Fruit fly (Drosophila melanogaster): Measurements from ENCODE around the gene knk.

knk gene

DNA sequence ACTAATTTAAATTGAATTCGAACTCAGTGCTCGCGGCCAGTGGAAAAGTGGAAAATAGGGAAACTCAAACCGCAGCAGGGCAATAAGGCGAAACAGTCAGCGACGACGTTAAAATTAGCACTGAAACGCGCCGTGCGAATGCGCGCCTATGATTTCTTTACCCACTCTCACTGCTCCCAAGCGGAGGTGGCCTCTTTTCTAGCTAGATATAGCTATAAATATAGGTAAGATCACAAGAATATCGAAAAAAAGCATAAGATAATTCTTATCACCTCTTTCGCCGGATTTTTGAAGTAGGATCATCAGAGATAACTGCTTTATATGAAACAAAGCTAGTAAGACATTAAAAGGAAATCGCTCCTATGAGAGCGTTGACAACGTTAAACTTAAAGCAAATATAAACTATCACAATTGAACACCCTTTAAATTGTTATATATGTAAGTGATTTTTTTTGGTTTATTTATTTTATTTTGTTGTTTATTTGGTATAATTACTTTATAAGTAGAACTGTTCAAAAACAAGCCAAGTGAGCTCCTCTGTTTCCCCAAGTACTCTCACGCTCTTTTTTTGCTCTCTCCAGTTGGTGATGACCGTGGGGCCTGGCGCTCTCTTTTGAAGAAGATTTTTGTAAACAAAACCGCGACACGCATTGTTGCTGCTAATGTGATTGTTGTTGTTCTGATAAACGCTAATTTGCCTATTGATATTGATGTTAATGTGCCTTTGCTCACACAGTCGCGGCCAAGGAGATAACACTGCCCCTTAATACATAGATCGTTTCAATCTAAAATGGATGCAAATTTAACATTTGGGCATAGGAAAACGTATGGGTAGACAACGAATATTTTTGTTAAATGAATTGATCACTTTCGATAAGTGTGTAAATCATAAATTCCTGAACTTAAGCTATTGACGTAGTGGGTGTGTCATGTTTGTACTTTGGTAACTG lies 14.5 kb upstream of the knk start, which contains the start of gene tws (continued):
- TF ChIP-seq mirr (GFP tag; optimal IDR thresholded peaks at IDR 0.05) (peak; percentile 83), gsb-n (tag; optimal IDR thresholded peaks at IDR 0.05) (no peak), CG11398 (GFP tag; optimal IDR thresholded peaks at IDR 0.05) (no peak), TFAM (GFP tag; optimal IDR thresholded peaks at IDR 0.05) (no peak), Atf6 (GFP tag; IDR thresholded peaks at IDR 0.05) (peak; percentile 74), CG10565 (GFP tag; optimal IDR thresholded peaks at IDR 0.05) (no peak), CG1024 (GFP tag; IDR thresholded peaks at IDR 0.05) (0 out of 2 replicates have a peak, but pooled peaks have one; percentile 12)

DNA sequence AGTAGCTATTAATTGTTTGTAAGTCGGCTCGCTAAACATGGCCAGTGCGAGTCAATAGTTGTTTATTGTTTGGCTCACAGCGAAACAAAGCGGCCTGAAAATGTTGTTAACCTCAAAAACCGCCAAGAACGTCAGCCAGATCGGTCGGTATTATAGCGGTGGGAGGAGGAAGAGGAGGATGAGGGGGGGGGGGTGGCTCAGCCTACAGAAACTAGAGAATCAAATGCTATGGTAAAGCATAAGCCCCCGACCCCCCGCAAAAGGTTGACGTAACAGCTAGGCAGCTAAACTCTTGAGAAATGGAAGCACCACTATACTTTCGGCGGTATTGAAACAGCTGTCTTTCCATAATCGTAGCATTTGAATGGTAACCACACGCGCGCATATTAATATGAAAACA lies 13.4 kb upstream of the knk start:
- TF ChIP-seq CG8290 (GFP tag; optimal IDR thresholded peaks at IDR 0.05) (no peak), CG8290 (tag; optimal IDR thresholded peaks at IDR 0.05) (peak in 1 of 2 experiments; percentile 30), eyg (GFP tag; optimal IDR thresholded peaks at IDR 0.05) (no peak), CG18262 (tag; optimal IDR thresholded peaks at IDR 0.05) (no peak), chinmo (GFP tag; IDR thresholded peaks at IDR 0.05; ENCODE audit: partially characterized antibody) (peak; percentile 58; the same call in 1 of the 4 replicates), CG1832 (GFP tag; optimal IDR thresholded peaks at IDR 0.05) (no peak), CG12769 (tag; optimal IDR thresholded peaks at IDR 0.05) (peak; percentile 30), ttk (GFP tag; IDR thresholded peaks at IDR 0.05) (no peak), B-H1 (GFP tag; IDR thresholded peaks at IDR 0.05) (no peak), bigmax (GFP tag; optimal IDR thresholded peaks at IDR 0.05) (peak; percentile 72), Ets97D (GFP tag; optimal IDR thresholded peaks at IDR 0.05) (no peak), CG8281 (tag; optimal IDR thresholded peaks at IDR 0.05) (peak; percentile 8), sob (GFP tag; IDR thresholded peaks at IDR 0.05) (0 out of 2 replicates have a peak, but pooled peaks have one; percentile 21), Med (GFP tag) (peak; percentile 26), NFAT (GFP tag; IDR thresholded peaks at IDR 0.05) (0 out of 2 replicates have a peak, but pooled peaks have one; percentile 13), CG2202 (tag; optimal IDR thresholded peaks at IDR 0.05) (no peak), lov (optimal IDR thresholded peaks at IDR 0.05) (no peak), lov (GFP tag; IDR thresholded peaks at IDR 0.05) (no peak), CG9932 (GFP tag; IDR thresholded peaks at IDR 0.05) (peak; percentile 34; the same call in 1 of the 2 replicates), Hmr (GFP tag; optimal IDR thresholded peaks at IDR 0.05) (peak; percentile 13), sd (tag; optimal IDR thresholded peaks at IDR 0.05) (peak; percentile 3), lab (GFP tag; optimal IDR thresholded peaks at IDR 0.05) (peak; percentile 3), CG16779 (GFP tag; IDR thresholded peaks at IDR 0.05) (no peak), Ada2b (GFP tag; IDR thresholded peaks at IDR 0.05) (no peak), Pdp1 (GFP tag; optimal IDR thresholded peaks at IDR 0.05) (peak in 1 of 2 experiments; percentile 38), her (GFP tag; optimal IDR thresholded peaks at IDR 0.05) (no peak), CG13894 (tag; optimal IDR thresholded peaks at IDR 0.05) (peak; percentile 71), CG7928 (GFP tag; optimal IDR thresholded peaks at IDR 0.05) (no peak), Rfx (GFP tag; IDR thresholded peaks at IDR 0.05) (peak; percentile 23), CG4360 (GFP tag; IDR thresholded peaks at IDR 0.05) (no peak), CG6791 (GFP tag; IDR thresholded peaks at IDR 0.05; ENCODE audit: partially characterized antibody) (0 out of 3 replicates have a peak, but pooled peaks have one; percentile 15), crol (GFP tag; IDR thresholded peaks at IDR 0.05) (peak; percentile 86)

All from whole organism, embryonic.